Worm (Caenorhabditis elegans): ENCODE results near the gene spp-20.
"Not testable (repeated sequence)": the region's sequence is repeated elsewhere in the genome, so short reads cannot be mapped to it uniquely, and the experiment has no call there.

spp-20 gene

DNA sequence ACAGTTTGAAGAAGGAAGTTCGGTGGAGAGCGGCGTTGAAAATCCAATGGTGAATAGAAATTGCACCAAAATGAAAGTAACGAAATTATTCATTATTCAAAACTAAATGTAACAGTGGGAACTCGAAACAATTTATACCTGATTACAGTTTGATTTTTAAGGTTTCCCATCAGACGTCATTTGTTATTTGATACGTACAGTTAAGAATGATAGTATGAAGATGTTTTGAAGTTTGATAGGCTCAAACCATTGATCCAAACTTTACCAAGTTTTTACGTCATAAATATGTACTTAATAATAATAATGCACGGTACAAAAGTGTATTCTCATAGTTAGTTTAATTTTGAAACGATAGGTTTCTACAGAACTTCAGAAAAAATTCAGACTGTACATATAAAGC lies at the start of gene spp-20:
spp-20 (minus strand) TSS at position 101 of the 400 bp plus-strand sequence.
- no peak for TF ChIP-seq dao-5 (tag; optimal IDR thresholded peaks at IDR 0.05)

DNA sequence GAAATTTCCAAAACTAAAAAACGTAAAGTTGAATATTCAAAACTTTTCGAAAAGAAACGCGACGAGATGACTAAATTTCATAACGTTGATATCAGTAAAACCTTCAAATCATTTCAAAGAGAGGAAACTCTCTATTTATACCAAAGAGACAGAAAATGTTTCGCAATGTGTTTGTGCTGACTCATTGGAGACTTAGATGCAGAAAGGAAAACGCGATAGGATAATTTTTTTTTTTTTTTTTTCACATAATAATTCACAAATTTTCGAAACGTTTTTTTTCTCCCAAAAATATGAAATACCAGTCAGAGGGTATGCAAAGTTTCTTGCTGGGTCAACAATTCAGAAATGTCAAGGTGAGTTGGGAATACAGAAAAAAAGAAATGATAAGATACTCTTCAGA lies 48.2 kb upstream of the spp-20 start:
- TF ChIP-seq him-1 (tag; optimal IDR thresholded peaks at IDR 0.05) (no peak), W03F9.2 (tag; optimal IDR thresholded peaks at IDR 0.05) (peak; percentile 40)

DNA sequence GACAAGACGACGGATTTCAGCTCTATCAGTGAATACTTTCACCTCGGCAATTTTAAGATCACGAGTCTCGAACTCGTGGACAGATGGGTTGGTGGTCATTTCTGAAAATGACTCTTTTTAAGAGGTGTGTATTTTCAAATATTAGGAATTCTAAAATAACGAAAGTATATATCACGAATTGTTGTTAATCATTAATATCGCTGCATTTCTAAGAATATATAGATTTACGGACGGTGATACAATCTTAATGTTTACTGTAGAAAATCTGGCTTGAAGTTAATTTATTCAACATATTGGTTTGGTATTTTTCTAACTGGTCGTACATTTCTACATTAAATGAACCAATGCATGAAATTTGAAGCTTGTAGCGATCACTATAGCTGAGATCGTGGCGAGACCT lies 47.3 kb upstream of the spp-20 start, which contains the start of gene ZK1055.7:
ZK1055.7 (minus strand) TSS at position 101 of the 400 bp plus-strand sequence.
- no peak for TF ChIP-seq dao-5 (tag; optimal IDR thresholded peaks at IDR 0.05)
- TF ChIP-seq W03F9.2 (tag; optimal IDR thresholded peaks at IDR 0.05): no peak
- TF ChIP-seq him-1 (tag; optimal IDR thresholded peaks at IDR 0.05): no peak

DNA sequence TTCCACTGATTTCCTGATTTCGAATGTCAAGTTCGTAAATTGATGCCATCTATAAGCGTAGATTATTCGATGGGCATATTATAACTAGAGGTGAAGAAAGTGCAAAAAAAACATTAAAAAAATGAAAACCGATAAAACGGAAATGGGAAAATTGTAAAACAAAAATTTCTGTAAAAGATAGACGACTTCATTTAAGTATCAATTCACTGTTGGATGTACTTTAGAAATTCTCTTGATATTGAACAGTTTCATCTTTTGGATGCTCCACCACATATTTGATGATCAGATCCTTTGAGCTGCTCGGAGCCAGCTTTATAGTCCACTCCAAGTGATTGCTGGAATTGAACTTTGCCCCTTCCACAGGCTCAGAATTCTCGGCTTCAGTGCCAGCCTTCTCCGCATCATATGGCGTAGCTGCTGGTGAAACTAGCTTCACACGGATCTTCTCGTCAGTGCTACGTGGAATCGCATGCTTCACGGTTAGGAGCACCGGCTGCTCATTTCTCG lies 44.6 kb upstream of the spp-20 start, which contains the start of gene ZK1055.6:
ZK1055.6 (minus strand) TSS at position 51 of the 507 bp plus-strand sequence.
- TF ChIP-seq dao-5 (tag; optimal IDR thresholded peaks at IDR 0.05): no peak
- TF ChIP-seq him-1 (tag; optimal IDR thresholded peaks at IDR 0.05): no peak
- no peak for TF ChIP-seq W03F9.2 (tag; optimal IDR thresholded peaks at IDR 0.05)

DNA sequence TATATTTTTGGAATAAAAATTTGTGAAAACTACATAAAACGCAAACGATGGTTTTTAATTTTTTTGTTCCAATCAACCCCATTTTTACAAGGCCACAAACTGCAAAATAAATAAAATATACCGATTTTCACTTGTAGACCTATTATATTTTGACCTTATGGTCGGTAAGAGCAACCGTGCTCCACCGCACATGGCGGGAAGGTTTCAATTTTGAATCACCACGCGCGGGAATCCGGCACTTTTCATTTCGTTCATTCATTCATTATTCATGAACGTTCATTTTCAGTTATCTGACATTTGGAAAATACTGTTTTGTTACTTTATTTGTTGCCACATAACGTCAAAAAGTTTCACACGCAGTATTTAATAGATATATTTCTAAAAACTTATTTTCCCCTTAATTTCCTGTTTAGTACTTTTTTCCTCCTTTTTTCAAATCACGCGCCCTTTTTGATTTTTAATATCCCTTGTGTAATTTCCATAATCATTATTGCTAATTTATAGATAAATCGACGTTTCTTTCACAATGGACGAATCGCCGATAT lies 35.8 kb upstream of the spp-20 start, which contains the start of gene hcp-1:
hcp-1 (plus strand) TSS at position 495 of the 545 bp plus-strand sequence.
- no peak for TF ChIP-seq W03F9.2 (tag; optimal IDR thresholded peaks at IDR 0.05)
- no peak for TF ChIP-seq him-1 (tag; optimal IDR thresholded peaks at IDR 0.05)

DNA sequence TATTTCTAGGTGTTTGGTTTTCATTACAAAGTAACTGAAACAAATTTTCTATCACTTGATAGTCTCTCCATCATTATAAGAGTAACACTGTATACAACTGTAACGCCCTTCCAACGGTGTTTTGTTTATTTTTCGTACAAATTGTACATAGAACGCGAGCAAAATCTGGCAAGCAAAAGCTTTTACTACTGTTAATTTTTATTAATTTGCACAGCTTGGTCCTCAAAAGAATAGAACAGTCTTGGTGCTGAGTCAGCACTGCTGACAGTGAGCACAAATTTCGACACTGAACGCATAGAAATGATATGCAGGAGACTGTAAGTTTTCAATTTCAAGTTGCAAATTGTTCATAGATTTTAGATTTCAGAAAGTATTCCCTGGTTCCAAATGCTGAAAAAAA lies 32.3 kb upstream of the spp-20 start, which contains the start of gene ZK1055.2:
ZK1055.2 (plus strand) TSS at position 301 of the 400 bp plus-strand sequence.
- TF ChIP-seq dao-5 (tag; optimal IDR thresholded peaks at IDR 0.05) (no peak), W03F9.2 (tag; optimal IDR thresholded peaks at IDR 0.05) (no peak), him-1 (tag; optimal IDR thresholded peaks at IDR 0.05) (no peak)

DNA sequence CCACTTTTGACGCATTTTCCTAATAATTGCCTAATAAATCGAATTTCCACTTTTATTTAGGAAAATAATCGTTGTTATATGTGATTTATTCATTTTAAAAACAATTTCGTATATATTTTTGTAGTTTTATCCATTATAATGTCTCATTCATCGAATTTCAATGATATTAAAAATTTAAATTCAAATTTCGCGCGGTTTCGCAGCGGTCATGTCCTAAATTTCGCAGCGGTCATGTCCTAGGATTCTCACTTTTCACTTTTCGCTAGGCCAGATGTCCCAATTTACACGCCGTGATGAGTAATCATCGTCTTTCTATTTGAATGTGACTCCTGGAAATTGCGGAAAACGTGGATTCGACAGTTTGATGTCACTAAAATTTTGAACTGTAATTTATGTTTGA lies 23.8 kb upstream of the spp-20 start, which contains the start of gene ZK1055.4:
ZK1055.4 (plus strand) TSS at position 301 of the 400 bp plus-strand sequence.
- not testable (repeated sequence) for TF ChIP-seq W03F9.2, dao-5, him-1 (tag; optimal IDR thresholded peaks at IDR 0.05)

DNA sequence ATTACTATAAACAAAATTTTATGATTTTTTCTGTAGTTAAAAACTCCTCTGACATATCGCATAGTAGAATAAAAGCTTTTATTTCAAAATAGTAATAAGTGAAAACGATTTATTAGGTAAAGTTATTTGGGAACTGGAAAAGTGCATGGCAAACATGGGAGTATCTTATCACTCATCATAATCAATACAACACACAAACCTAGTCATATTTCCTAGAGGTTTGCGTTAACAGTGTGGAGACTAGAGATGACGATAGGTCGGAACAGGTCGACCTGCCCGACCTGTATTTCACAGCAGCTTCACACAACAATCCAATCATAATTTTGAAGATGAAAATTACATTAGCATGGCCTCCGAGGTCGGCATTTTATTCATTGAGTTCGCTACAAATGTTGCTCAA lies 22.0 kb upstream of the spp-20 start, which contains the start of gene EGAP9.3:
EGAP9.3 (minus strand) TSS at position 131 of the 400 bp plus-strand sequence.
- TF ChIP-seq him-1 (tag; optimal IDR thresholded peaks at IDR 0.05): no peak
- no peak for TF ChIP-seq dao-5 (tag; optimal IDR thresholded peaks at IDR 0.05)
- TF ChIP-seq W03F9.2 (tag; optimal IDR thresholded peaks at IDR 0.05): no peak

DNA sequence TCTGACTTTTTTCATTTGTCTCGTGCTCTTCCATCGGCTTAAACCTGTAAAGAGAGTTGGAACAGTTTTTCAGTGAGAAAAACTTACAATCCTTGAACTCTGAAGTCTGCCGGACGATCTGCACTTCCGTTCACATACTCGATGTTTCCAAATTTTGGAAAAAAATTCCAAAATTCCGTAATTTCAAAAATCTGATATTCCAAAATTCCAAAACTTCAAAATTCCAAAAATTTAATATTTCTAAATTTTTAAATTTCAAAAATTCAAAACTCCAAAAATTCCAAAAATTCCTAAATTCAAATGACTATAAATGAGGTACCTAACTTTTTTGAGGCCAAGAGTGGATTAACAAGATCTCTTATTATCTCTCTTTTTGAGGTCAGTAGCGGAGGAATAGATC lies 18.6 kb upstream of the spp-20 start, which contains the start of gene EGAP9.4:
EGAP9.4 (plus strand) TSS at position 301 of the 400 bp plus-strand sequence.
- TF ChIP-seq W03F9.2 (tag; optimal IDR thresholded peaks at IDR 0.05) (no peak), dao-5 (tag; optimal IDR thresholded peaks at IDR 0.05) (no peak), him-1 (tag; optimal IDR thresholded peaks at IDR 0.05) (no peak)

DNA sequence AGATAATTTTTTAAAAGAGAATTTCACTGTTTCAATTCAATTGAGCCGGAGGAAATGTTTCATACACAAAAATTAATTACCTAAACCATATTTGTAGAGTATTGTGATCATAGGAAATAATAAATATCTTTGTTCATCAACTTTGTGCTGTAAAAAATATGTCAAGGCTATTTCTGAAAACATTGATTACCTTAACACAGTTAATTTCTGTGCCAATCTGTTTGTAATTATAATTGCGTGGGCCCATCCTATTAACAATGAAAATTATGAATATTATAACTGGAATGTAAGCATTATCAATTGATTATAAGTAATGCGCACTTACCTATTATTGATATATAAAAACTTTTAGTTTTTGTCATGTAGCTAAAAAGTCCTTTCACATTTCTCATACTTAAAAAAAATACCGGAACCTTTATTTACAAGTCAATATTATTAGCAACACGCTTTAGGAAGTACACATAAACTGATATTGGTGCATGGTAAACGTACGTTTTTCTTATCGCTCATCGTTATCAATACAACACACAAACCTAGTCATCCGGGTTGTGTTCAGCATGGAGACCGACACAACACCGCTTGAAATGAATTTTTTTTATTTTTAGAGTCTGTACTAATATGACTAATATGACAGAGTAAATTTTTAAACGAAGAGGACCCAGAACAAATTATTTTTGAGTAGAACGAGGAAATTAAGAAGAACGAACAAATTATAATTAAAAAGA lies 17.6 kb upstream of the spp-20 start, which contains the start of gene fut-2:
fut-2 (minus strand) TSS at position 485 of the 725 bp plus-strand sequence.
- TF ChIP-seq W03F9.2 (tag; optimal IDR thresholded peaks at IDR 0.05): no peak
- TF ChIP-seq dao-5 (tag; optimal IDR thresholded peaks at IDR 0.05): no peak
- no peak for TF ChIP-seq him-1 (tag; optimal IDR thresholded peaks at IDR 0.05)

DNA sequence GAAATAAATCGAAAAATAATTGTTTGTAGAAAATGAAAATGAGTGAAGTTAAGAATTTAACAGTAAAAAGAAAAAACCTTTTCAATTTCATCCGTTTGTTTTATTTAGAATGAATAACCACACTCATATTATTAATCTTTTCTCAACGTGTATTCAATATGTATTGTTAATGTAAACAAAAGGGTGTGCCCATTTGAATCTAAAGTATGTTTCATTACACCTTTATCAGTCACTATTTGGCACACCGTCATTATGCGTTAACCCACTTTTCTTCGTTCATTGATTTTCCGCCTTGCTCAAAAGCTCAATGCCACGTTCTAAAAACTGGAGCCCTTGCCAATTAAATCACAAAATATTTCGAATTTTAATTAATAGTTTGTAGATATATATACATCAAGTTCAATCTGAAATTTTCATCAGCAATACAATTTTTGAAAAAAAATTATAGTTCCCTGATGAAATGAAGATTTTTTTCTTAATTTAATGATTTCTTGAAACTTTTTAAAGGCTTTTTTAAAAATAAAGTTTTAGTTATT lies 7.9 kb upstream of the spp-20 start, which contains the start of gene K04A8.1:
K04A8.1 (plus strand) TSS at position 486 of the 536 bp plus-strand sequence.
- no peak for TF ChIP-seq dao-5 (tag; optimal IDR thresholded peaks at IDR 0.05)
- no peak for TF ChIP-seq him-1 (tag; optimal IDR thresholded peaks at IDR 0.05)
- no peak for TF ChIP-seq W03F9.2 (tag; optimal IDR thresholded peaks at IDR 0.05)

DNA sequence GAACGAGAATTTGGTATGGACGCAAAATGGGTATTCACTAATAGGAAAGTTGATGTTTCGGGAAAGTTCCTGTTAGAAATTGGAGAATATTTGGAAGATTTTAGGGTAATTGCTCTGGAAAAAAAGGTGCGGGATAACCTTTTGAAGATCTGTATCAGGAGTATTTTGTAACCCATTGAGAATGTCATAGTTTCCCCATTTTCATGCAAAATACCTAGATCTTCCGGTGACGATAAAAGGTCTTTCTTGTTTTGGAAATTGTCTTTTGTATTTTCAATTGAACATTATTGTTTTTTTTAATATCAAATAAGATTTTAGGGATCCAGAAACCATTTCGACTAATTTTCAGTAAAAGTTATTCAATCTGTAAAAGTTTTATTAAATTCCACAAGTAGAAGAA lies 3.6 kb upstream of the spp-20 start, which contains the start of gene spp-19:
spp-19 (minus strand) TSS at position 101 of the 400 bp plus-strand sequence.
- no peak for TF ChIP-seq dao-5 (tag; optimal IDR thresholded peaks at IDR 0.05)

DNA sequence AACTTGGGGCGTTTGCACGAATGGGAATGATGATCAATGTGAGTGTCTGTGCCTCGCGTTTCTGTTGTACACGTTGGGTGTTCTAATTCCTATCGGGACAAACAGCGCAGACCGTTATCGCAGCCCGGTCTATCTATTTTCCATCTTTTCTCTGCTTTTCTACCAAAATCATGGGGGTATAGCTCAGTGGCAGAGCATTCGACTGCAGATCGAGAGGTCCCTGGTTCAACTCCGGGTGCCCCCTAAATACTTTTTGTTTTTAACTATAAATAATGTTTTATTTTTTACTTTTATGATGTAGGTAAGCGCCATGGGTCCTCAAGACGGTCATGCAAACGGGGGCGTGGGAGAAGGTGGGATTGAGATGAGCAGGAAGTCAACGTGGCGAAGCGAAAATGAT lies 1.6 kb upstream of the spp-20 start:
- TF ChIP-seq dao-5 (tag; optimal IDR thresholded peaks at IDR 0.05): peak; percentile 21
- TF ChIP-seq him-1 (tag; optimal IDR thresholded peaks at IDR 0.05): no peak

DNA sequence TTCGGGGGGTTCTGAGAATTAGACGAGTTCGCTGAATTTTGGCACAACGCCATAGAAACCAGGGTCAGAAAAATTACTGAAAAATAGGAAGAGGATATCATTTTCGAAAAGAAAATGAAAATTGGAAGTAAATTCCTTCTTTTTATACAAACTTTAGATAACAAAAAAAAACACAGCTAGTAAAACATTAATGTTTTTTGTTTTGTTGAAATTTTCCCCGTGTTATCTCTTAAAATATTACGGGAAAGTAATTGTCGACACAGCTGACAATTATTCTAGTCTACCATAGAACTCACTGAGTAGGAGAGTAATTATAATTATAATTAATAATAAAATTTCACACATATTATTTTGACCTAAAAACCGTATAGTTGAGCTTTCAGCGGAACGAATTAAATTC lies 1.1 kb upstream of the spp-20 start, which contains the start of gene spp-26:
spp-26 (minus strand) TSS at position 101 of the 400 bp plus-strand sequence.
- TF ChIP-seq W03F9.2 (tag; optimal IDR thresholded peaks at IDR 0.05) (no peak), dao-5 (tag; optimal IDR thresholded peaks at IDR 0.05) (no peak), him-1 (tag; optimal IDR thresholded peaks at IDR 0.05) (no peak)
